Worm (Caenorhabditis elegans) whole organism, L3 larva: ENCODE measurements around the gene rgs-3.

Source experiments
- R02D3.7 ChIP-seq: fragments of 150-350 bp; optimal IDR thresholded peaks from 2 replicates; lab custom pipeline; 2014; ENCODE audit warnings: missing biosample characterization, missing genetic modification characterization
- ceh-28 ChIP-seq: fragments of 150-350 bp; optimal IDR thresholded peaks from 2 replicates; lab custom pipeline; 2014; ENCODE audit warnings: missing biosample characterization, missing genetic modification reagents, missing genetic modification characterization
- pqm-1 ChIP-seq: fragments of 150-350 bp; optimal IDR thresholded peaks from 2 replicates; lab custom pipeline; 2017; ENCODE audit warnings: missing biosample characterization, missing genetic modification characterization, inconsistent platforms
- tbx-2 ChIP-seq: sonication (generic microtip); optimal IDR thresholded peaks from 2 replicates; lab custom pipeline; 2016; ENCODE audit warnings: mild to moderate bottlenecking, missing genetic modification characterization, missing compliant biosample characterization

DNA sequence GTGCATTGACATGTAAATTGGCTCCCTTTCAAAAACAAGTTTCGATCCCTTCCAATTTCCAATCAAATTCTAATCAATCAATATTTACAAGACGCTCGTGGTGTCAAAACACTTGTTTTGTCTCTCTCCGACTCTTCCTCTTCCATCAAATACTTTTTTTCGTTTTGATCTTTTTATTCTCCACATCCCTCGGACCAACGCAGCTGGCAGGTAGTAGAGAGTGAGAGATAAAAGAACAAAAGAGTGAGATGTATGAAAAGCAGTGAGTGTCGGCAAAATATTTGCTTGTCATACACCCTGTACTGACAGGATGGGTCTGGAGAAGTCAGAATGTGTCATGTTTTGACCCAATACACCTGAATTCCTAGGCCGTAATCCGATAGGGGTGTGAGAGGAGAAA is 37.1 kb downstream of the rgs-3 start:
- TF ChIP-seq ceh-28 (tag; lab: Kevin White, UChicago) (no peak), tbx-2 (tag; lab: Kevin White, UChicago) (no peak), pqm-1 (tag; lab: Kevin White, UChicago) (no peak), R02D3.7 (tag; lab: Kevin White, UChicago) (no peak)
